Fruit fly (Drosophila melanogaster): ENCODE data around the gene ninaA.

The ninaA gene

dm6 chr2L:889799-890198 lies 12.7 kb downstream of the ninaA start (continued):
- TF ChIP-seq Abd-B (GFP tag; optimal IDR thresholded peaks at IDR 0.05) (no peak), CG3726 (GFP tag; IDR thresholded peaks at IDR 0.05) (0 out of 3 replicates have a peak, but pooled peaks have one; percentile 35), bbx (GFP tag; IDR thresholded peaks at IDR 0.05; ENCODE audit: partially characterized antibody) (no peak), HLHmδ (GFP tag; optimal IDR thresholded peaks at IDR 0.05) (no peak), vvl (GFP tag; IDR thresholded peaks at IDR 0.05) (peak; percentile 35; the same call in 1 of the 2 replicates), Sin3A (optimal IDR thresholded peaks at IDR 0.05) (no peak), ATbp (GFP tag; optimal IDR thresholded peaks at IDR 0.05) (peak; percentile 36), schlank (tag; optimal IDR thresholded peaks at IDR 0.05) (no peak), bcd (GFP tag; optimal IDR thresholded peaks at IDR 0.05) (peak; percentile 2), sc (optimal IDR thresholded peaks at IDR 0.05) (no peak), sc (GFP tag; optimal IDR thresholded peaks at IDR 0.05) (peak; percentile 22), oc (tag; optimal IDR thresholded peaks at IDR 0.05) (no peak), CG17568 (GFP tag; optimal IDR thresholded peaks at IDR 0.05) (no peak), Sry-δ (GFP tag; optimal IDR thresholded peaks at IDR 0.05) (no peak), CG2116 (GFP tag; optimal IDR thresholded peaks at IDR 0.05) (no peak), CG16779 (GFP tag; IDR thresholded peaks at IDR 0.05) (no peak), CG1603 (tag; optimal IDR thresholded peaks at IDR 0.05) (peak; percentile 79), twi (tag; optimal IDR thresholded peaks at IDR 0.05) (no peak), shn (GFP tag; optimal IDR thresholded peaks at IDR 0.05) (peak; percentile 0), Hmx (GFP tag; optimal IDR thresholded peaks at IDR 0.05) (no peak), CG2712 (tag; optimal IDR thresholded peaks at IDR 0.05) (no peak), ewg (GFP tag; optimal IDR thresholded peaks at IDR 0.05) (peak; percentile 11), CG11560 (tag; IDR thresholded peaks at IDR 0.05) (no peak), Tbp (GFP tag; optimal IDR thresholded peaks at IDR 0.05) (no peak), H2.0 (GFP tag; IDR thresholded peaks at IDR 0.05) (0 out of 2 replicates have a peak, but pooled peaks have one; percentile 35), CG17328 (GFP tag; IDR thresholded peaks at IDR 0.05) (peak; percentile 63), CG9817 (tag; optimal IDR thresholded peaks at IDR 0.05) (peak; percentile 17), mam (GFP tag; optimal IDR thresholded peaks at IDR 0.05) (peak; percentile 25), Nf-YA (GFP tag; IDR thresholded peaks at IDR 0.05) (no peak), peb (GFP tag; IDR thresholded peaks at IDR 0.05) (no peak), Taf1 (GFP tag; IDR thresholded peaks at IDR 0.05) (peak; percentile 26; the same call in 1 of the 2 replicates), CG8290 (GFP tag; optimal IDR thresholded peaks at IDR 0.05) (no peak), CG8290 (tag; optimal IDR thresholded peaks at IDR 0.05) (peak in 1 of 2 experiments; percentile 33), pan (optimal IDR thresholded peaks at IDR 0.05) (no peak), pan (GFP tag; optimal IDR thresholded peaks at IDR 0.05 in 1 of 2, IDR thresholded peaks at IDR 0.05 in 1 of 2) (peak in 1 of 2 experiments; percentile 37), CG8089 (GFP tag; optimal IDR thresholded peaks at IDR 0.05) (no peak), CG13894 (tag; optimal IDR thresholded peaks at IDR 0.05) (no peak), nerfin-1 (tag; optimal IDR thresholded peaks at IDR 0.05) (no peak), aop (GFP tag; IDR thresholded peaks at IDR 0.05) (no peak), gem (tag; optimal IDR thresholded peaks at IDR 0.05) (peak; percentile 56), ssp (GFP tag; IDR thresholded peaks at IDR 0.05) (0 out of 2 replicates have a peak, but pooled peaks have one; percentile 19), CG31365 (tag; optimal IDR thresholded peaks at IDR 0.05) (no peak), CG10543 (GFP tag; optimal IDR thresholded peaks at IDR 0.05) (no peak), Fer2 (tag; optimal IDR thresholded peaks at IDR 0.05) (no peak), scrt (GFP tag; optimal IDR thresholded peaks at IDR 0.05) (peak; percentile 36), Rx (GFP tag; IDR thresholded peaks at IDR 0.05) (0 out of 2 replicates have a peak, but pooled peaks have one; percentile 30), hbn (GFP tag; IDR thresholded peaks at IDR 0.05; ENCODE audit: partially characterized antibody) (no peak), gsb-n (tag; optimal IDR thresholded peaks at IDR 0.05) (no peak), Dfd (GFP tag; optimal IDR thresholded peaks at IDR 0.05) (no peak), CG9876 (GFP tag; optimal IDR thresholded peaks at IDR 0.05) (no peak), dmrt99B (tag; optimal IDR thresholded peaks at IDR 0.05) (peak; percentile 39), CG7372 (GFP tag; IDR thresholded peaks at IDR 0.05) (no peak)

Data from whole organism, embryonic.